Worm (Caenorhabditis elegans): ENCODE data around the gene T01H10.11.

DNA sequence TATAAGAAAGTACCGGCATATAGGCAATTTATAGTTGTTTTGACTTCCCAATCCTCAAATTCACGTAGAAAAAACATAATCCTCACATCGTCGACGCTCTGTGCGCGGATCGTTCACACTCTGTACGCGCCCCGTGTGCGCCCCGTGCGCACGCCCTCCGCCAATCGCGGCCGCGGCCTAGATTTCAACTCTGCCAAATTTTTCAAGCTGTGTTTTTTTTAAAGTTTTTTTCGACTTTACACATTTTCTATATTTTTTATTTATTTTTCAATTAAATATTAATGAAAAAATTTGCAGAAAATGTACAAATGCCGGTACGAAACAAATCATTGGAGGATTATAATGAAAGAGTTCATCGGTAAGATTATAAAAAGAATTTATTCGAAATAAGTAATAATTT is at the start of gene T01H10.11:
- TF ChIP-seq aly-2 (tag; optimal IDR thresholded peaks at IDR 0.05) = no peak
- TF ChIP-seq snpc-4 (tag; optimal IDR thresholded peaks at IDR 0.05) = no peak
- no peak for TF ChIP-seq unc-39 (tag; optimal IDR thresholded peaks at IDR 0.05)
- TF ChIP-seq egl-27 (tag; optimal IDR thresholded peaks at IDR 0.05) = no peak
- TF ChIP-seq nhr-77 (tag; optimal IDR thresholded peaks at IDR 0.05) = no peak
- no peak for TF ChIP-seq nhr-43 (tag; optimal IDR thresholded peaks at IDR 0.05; ENCODE audit: poor library complexity, severe bottlenecking)
- no peak for TF ChIP-seq elt-1 (tag; optimal IDR thresholded peaks at IDR 0.05)
- TF ChIP-seq ceh-9 (tag; optimal IDR thresholded peaks at IDR 0.05) = no peak
- TF ChIP-seq tbx-2 (tag; optimal IDR thresholded peaks at IDR 0.05) = no peak
- no peak for TF ChIP-seq daf-12 (tag; optimal IDR thresholded peaks at IDR 0.05)
- no peak for TF ChIP-seq elt-3 (tag; optimal IDR thresholded peaks at IDR 0.05)
